Worm (Caenorhabditis elegans) whole organism, L1 larva: Measurements from ENCODE around the gene rnp-5.

Experiments
- C04F5.9 ChIP-seq: sonication (generic microtip); optimal IDR thresholded peaks from 2 replicates; lab custom pipeline; 2016; ENCODE audit warnings: missing genetic modification characterization, missing compliant biosample characterization
- C16A3.4 ChIP-seq: fragments of 150-350 bp; optimal IDR thresholded peaks from 2 replicates; lab custom pipeline; 2014; ENCODE audit warnings: missing biosample characterization, missing genetic modification characterization
- Y116A8C.19 ChIP-seq: sonication (generic microtip); optimal IDR thresholded peaks from 2 replicates; lab custom pipeline; 2016; ENCODE audit warnings: missing compliant biosample characterization, missing genetic modification characterization, borderline replicate concordance
- aha-1 ChIP-seq: fragments of 150-350 bp; optimal IDR thresholded peaks from 2 replicates; lab custom pipeline; 2014; ENCODE audit warnings: missing biosample characterization, missing genetic modification characterization
- blmp-1 ChIP-seq: fragments of 150-350 bp; optimal IDR thresholded peaks from 2 replicates; lab custom pipeline; 2014; ENCODE audit warnings: missing biosample characterization, missing genetic modification characterization
- ceh-63 ChIP-seq: fragments of 200-800 bp; sonication (Bioruptor generic); optimal IDR thresholded peaks from 2 replicates; lab custom pipeline; 2018; ENCODE audit warnings: mild to moderate bottlenecking, missing genetic modification characterization, missing compliant biosample characterization
- ceh-8 ChIP-seq: fragments of 200-800 bp; sonication (Bioruptor generic); optimal IDR thresholded peaks from 2 replicates; lab custom pipeline; 2018; ENCODE audit warnings: mild to moderate bottlenecking, missing genetic modification characterization, moderate library complexity, missing compliant biosample characterization
- ceh-82 ChIP-seq, 3 experiments: fragments of 150-350 bp in 1 of 3; sonication (generic microtip) in 2 of 3; optimal IDR thresholded peaks; 2 replicates each; lab custom pipeline; 2014 to 2017; ENCODE audit warnings: missing biosample characterization in 3 of 3, missing genetic modification characterization in 3 of 3
- ceh-88 ChIP-seq: fragments of 200-800 bp; sonication (Bioruptor generic); IDR thresholded peaks from 2 replicates; pipeline ENCODE4 v1.3.6; 2022; ENCODE audit warnings: missing genetic modification characterization, missing compliant biosample characterization
- ces-1 ChIP-seq: fragments of 150-350 bp; optimal IDR thresholded peaks from 2 replicates; lab custom pipeline; 2014; ENCODE audit warnings: missing biosample characterization, missing genetic modification reagents, missing genetic modification characterization
- dsc-1 ChIP-seq: sonication (generic microtip); optimal IDR thresholded peaks from 2 replicates; lab custom pipeline; 2016; ENCODE audit warnings: mild to moderate bottlenecking, missing genetic modification characterization, missing compliant biosample characterization
- efl-1 ChIP-seq, 4 experiments: fragments of 150-350 bp; optimal IDR thresholded peaks in 3 of 4; peaks in 1 of 4; 1 replicate in 1 of 4; 2 replicates in 3 of 4; lab custom pipeline; 2014; ENCODE audit warnings: missing biosample characterization in 2 of 4, missing genetic modification characterization in 2 of 4, missing genetic modification reagents in 2 of 4
- egl-13 ChIP-seq: sonication (generic microtip); optimal IDR thresholded peaks from 2 replicates; lab custom pipeline; 2016; ENCODE audit warnings: missing genotype, missing genetic modification reagents, missing genetic modification characterization, missing compliant biosample characterization
- fkh-8 ChIP-seq: sonication (generic microtip); optimal IDR thresholded peaks from 2 replicates; lab custom pipeline; 2016; ENCODE audit warnings: mild to moderate bottlenecking, missing genetic modification characterization, missing compliant biosample characterization
- hlh-4 ChIP-seq: sonication (generic microtip); optimal IDR thresholded peaks from 2 replicates; lab custom pipeline; 2016; ENCODE audit warnings: mild to moderate bottlenecking, missing genetic modification characterization, missing compliant biosample characterization
- irx-1 ChIP-seq: sonication (generic microtip); optimal IDR thresholded peaks from 2 replicates; lab custom pipeline; 2016; ENCODE audit warnings: missing genetic modification characterization, missing compliant biosample characterization
- isw-1 ChIP-seq: fragments of 200-800 bp; sonication (Bioruptor generic); IDR thresholded peaks from 2 replicates; pipeline ENCODE4 v1.3.6; 2022; ENCODE audit warnings: missing genetic modification characterization, missing compliant biosample characterization
- jun-1 ChIP-seq: fragments of 150-350 bp; optimal IDR thresholded peaks from 2 replicates; lab custom pipeline; 2014; ENCODE audit warnings: missing biosample characterization, missing genetic modification reagents, missing genetic modification characterization
- lin-35 ChIP-seq, 2 experiments: fragments of 150-350 bp; optimal IDR thresholded peaks; 2 replicates each; lab custom pipeline; 2014; ENCODE audit warnings: missing biosample characterization in 2 of 2, missing genetic modification characterization in 2 of 2, missing genetic modification reagents in 2 of 2
- mab-9 ChIP-seq: fragments of 200-800 bp; sonication (Bioruptor generic); IDR thresholded peaks from 2 replicates; pipeline ENCODE4 v1.3.6; 2022; ENCODE audit warnings: missing genetic modification reagents, missing genetic modification characterization, missing compliant biosample characterization
- mef-2 ChIP-seq: fragments of 150-350 bp; optimal IDR thresholded peaks from 2 replicates; lab custom pipeline; 2014; ENCODE audit warnings: missing biosample characterization, missing genetic modification characterization
- mep-1 ChIP-seq: fragments of 150-350 bp; optimal IDR thresholded peaks from 2 replicates; lab custom pipeline; 2014; ENCODE audit warnings: missing biosample characterization, missing genetic modification characterization
- nhr-19 ChIP-seq: fragments of 200-800 bp; sonication (Bioruptor generic); conservative IDR thresholded peaks from 2 replicates; pipeline ENCODE4 v1.3.6; 2022; ENCODE audit warnings: missing genetic modification characterization, missing compliant biosample characterization
- nhr-20 ChIP-seq: sonication (generic microtip); optimal IDR thresholded peaks from 2 replicates; lab custom pipeline; 2016; ENCODE audit warnings: mild to moderate bottlenecking, missing genetic modification characterization, missing compliant biosample characterization
- nhr-47 ChIP-seq: sonication (generic microtip); optimal IDR thresholded peaks from 2 replicates; lab custom pipeline; 2016; ENCODE audit warnings: mild to moderate bottlenecking, missing genetic modification characterization, moderate library complexity, missing compliant biosample characterization
- nhr-71 ChIP-seq: sonication (generic microtip); optimal IDR thresholded peaks from 2 replicates; lab custom pipeline; 2016; ENCODE audit warnings: mild to moderate bottlenecking, missing genetic modification characterization, moderate library complexity, missing compliant biosample characterization
- nhr-76 ChIP-seq: sonication (generic microtip); optimal IDR thresholded peaks from 2 replicates; lab custom pipeline; 2017; ENCODE audit warnings: missing biosample characterization, missing genetic modification characterization
- nhr-84 ChIP-seq: sonication (generic microtip); optimal IDR thresholded peaks from 2 replicates; lab custom pipeline; 2017; ENCODE audit warnings: missing biosample characterization, missing genetic modification characterization
- nhr-90 ChIP-seq: sonication (generic microtip); optimal IDR thresholded peaks from 2 replicates; lab custom pipeline; 2016; ENCODE audit warnings: mild to moderate bottlenecking, missing genetic modification characterization, missing compliant biosample characterization; ENCODE audit not compliant: poor library complexity
- pag-3 ChIP-seq: sonication (generic microtip); optimal IDR thresholded peaks from 2 replicates; lab custom pipeline; 2017; ENCODE audit warnings: missing genetic modification characterization, mild to moderate bottlenecking, missing compliant biosample characterization, antibody characterized with exemption, borderline replicate concordance; ENCODE audit not compliant: insufficient read depth
- pax-3 ChIP-seq: fragments of 200-800 bp; sonication (Bioruptor generic); optimal IDR thresholded peaks from 2 replicates; lab custom pipeline; 2018; ENCODE audit warnings: mild to moderate bottlenecking, missing genetic modification characterization, moderate library complexity, missing compliant biosample characterization
- skn-1 ChIP-seq: fragments of 150-350 bp; optimal IDR thresholded peaks from 2 replicates; lab custom pipeline; 2014; ENCODE audit warnings: missing biosample characterization, missing genetic modification characterization
- snpc-4 ChIP-seq: fragments of 150-350 bp; optimal IDR thresholded peaks from 2 replicates; lab custom pipeline; 2014; ENCODE audit warnings: missing biosample characterization, missing genetic modification characterization
- sox-4 ChIP-seq: sonication (generic microtip); optimal IDR thresholded peaks from 2 replicates; lab custom pipeline; 2016; ENCODE audit warnings: missing genetic modification characterization, missing compliant biosample characterization
- sup-37 ChIP-seq: fragments of 200-800 bp; sonication (Bioruptor generic); optimal IDR thresholded peaks from 2 replicates; lab custom pipeline; 2018; ENCODE audit warnings: mild to moderate bottlenecking, missing genetic modification characterization, missing compliant biosample characterization
- tbx-2 ChIP-seq: sonication (generic microtip); optimal IDR thresholded peaks from 2 replicates; lab custom pipeline; 2016; ENCODE audit warnings: missing genetic modification characterization, missing compliant biosample characterization
- tlp-1 ChIP-seq: fragments of 150-350 bp; optimal IDR thresholded peaks from 2 replicates; lab custom pipeline; 2014; ENCODE audit warnings: missing biosample characterization, missing genetic modification characterization
- unc-130 ChIP-seq: fragments of 150-350 bp; optimal IDR thresholded peaks from 2 replicates; lab custom pipeline; 2017; ENCODE audit warnings: missing biosample characterization, missing genetic modification characterization, inconsistent platforms
- vab-15 ChIP-seq: sonication (generic microtip); optimal IDR thresholded peaks from 2 replicates; lab custom pipeline; 2017; ENCODE audit warnings: missing genotype, mild to moderate bottlenecking, missing genetic modification characterization, missing compliant biosample characterization
- xbp-1 ChIP-seq: sonication (generic microtip); optimal IDR thresholded peaks from 2 replicates; lab custom pipeline; 2016; ENCODE audit warnings: missing genetic modification characterization, missing compliant biosample characterization
- zip-4 ChIP-seq: fragments of 200-800 bp; sonication (Bioruptor generic); optimal IDR thresholded peaks from 2 replicates; lab custom pipeline; 2018; ENCODE audit warnings: mild to moderate bottlenecking, missing genetic modification characterization, moderate library complexity, missing compliant biosample characterization
- ztf-11 ChIP-seq, 2 experiments: sonication (generic microtip); optimal IDR thresholded peaks; 2 replicates each; lab custom pipeline; 2016 to 2017; ENCODE audit warnings: missing genetic modification characterization in 2 of 2, missing biosample characterization in 1 of 2, missing compliant biosample characterization in 1 of 2

The rnp-5 gene

ce11 chrIII:873432-873831 lies 19.7 kb upstream of the rnp-5 start, which contains the start of gene clc-19:
clc-19 (minus strand) TSS chrIII:873566.
- TF ChIP-seq sup-37 (no peak), nhr-47 (tag; lab: Kevin White, UChicago) (no peak), nhr-84 (no peak), C04F5.9 (tag; lab: Kevin White, UChicago) (no peak), ceh-82 (tag; optimal IDR thresholded peaks at IDR 0.05; lab: Kevin White, UChicago) (no peak), ceh-63 (GFP tag; lab: Kevin White, UChicago) (no peak), ztf-11 (tag; optimal IDR thresholded peaks at IDR 0.05; lab: Kevin White, UChicago) (no peak), dsc-1 (tag; lab: Kevin White, UChicago) (no peak)

- TF ChIP-seq dsc-1 (tag; lab: Kevin White, UChicago), result peak; percentile 72
- no peak for TF ChIP-seq sup-37
- TF ChIP-seq egl-13 (tag; lab: Kevin White, UChicago), result no peak
- TF ChIP-seq fkh-8, result peak; percentile 23
- TF ChIP-seq sox-4, result peak; percentile 28
Observed at ce11 chrIII:872373-872772, 18.7 kb upstream of the rnp-5 start, which contains the start of the genes T24C4.3 and clc-20. T24C4.3 (minus strand) TSS chrIII:872473. clc-20 (plus strand) TSS chrIII:872583.

ce11 chrIII:870555-870954 lies 16.8 kb upstream of the rnp-5 start:
- TF ChIP-seq mep-1 (tag; lab: Kevin White, UChicago) (no peak), sup-37 (no peak), C16A3.4 (no peak), Y116A8C.19 (tag; lab: Kevin White, UChicago) (no peak), pag-3 (no peak), nhr-47 (tag; lab: Kevin White, UChicago) (no peak), unc-130 (tag; lab: Kevin White, UChicago) (no peak), isw-1 (GFP tag; lab: Robert Waterston, UW) (no peak), tbx-2 (tag; lab: Kevin White, UChicago) (no peak), jun-1 (tag; lab: Kevin White, UChicago) (no peak), ces-1 (GFP tag; lab: Kevin White, UChicago) (no peak), aha-1 (tag; lab: Kevin White, UChicago) (no peak), nhr-76 (tag; lab: Kevin White, UChicago) (no peak), irx-1 (tag; lab: Kevin White, UChicago) (no peak), nhr-71 (tag; lab: Kevin White, UChicago) (no peak), snpc-4 (tag; lab: Kevin White, UChicago) (no peak), nhr-19 (GFP tag; lab: Robert Waterston, UW) (no peak), xbp-1 (no peak)

ce11 chrIII:869869-870268 lies 16.2 kb upstream of the rnp-5 start, which contains the start of gene T24C4.2:
T24C4.2 (minus strand) TSS chrIII:869969.
- TF ChIP-seq efl-1 (optimal IDR thresholded peaks at IDR 0.05; lab: Kevin White, UChicago) (no peak), efl-1 (GFP tag; optimal IDR thresholded peaks at IDR 0.05 in 1 of 2; lab: Kevin White, UChicago) (peak in 1 of 2 experiments; percentile 73), nhr-20 (tag; lab: Kevin White, UChicago) (no peak), lin-35 (GFP tag; optimal IDR thresholded peaks at IDR 0.05; lab: Kevin White, UChicago) (no peak)
- TF ChIP-seq, all 84 proteins: peak for 1

- TF ChIP-seq ztf-11 (tag; optimal IDR thresholded peaks at IDR 0.05; lab: Kevin White, UChicago) (peak in 1 of 2 experiments; percentile 45), Y116A8C.19 (tag; lab: Kevin White, UChicago) (no peak)
Observed at ce11 chrIII:868866-869265, 15.2 kb upstream of the rnp-5 start.

- TF ChIP-seq vab-15 (tag; lab: Kevin White, UChicago), result no peak
- peak; percentile 41 for TF ChIP-seq skn-1 (tag; lab: Kevin White, UChicago)
- no peak for TF ChIP-seq mef-2 (tag; lab: Kevin White, UChicago)
- TF ChIP-seq mab-9 (GFP tag; lab: Robert Waterston, UW), result no peak
- peak; percentile 66 for TF ChIP-seq blmp-1 (tag; lab: Kevin White, UChicago)
- peak; percentile 11 for TF ChIP-seq nhr-71 (tag; lab: Kevin White, UChicago)
- no peak for TF ChIP-seq hlh-4 (tag; lab: Kevin White, UChicago)
- no peak for TF ChIP-seq snpc-4 (tag; lab: Kevin White, UChicago)
- TF ChIP-seq ceh-8, result no peak
- no peak for TF ChIP-seq efl-1 (optimal IDR thresholded peaks at IDR 0.05; lab: Kevin White, UChicago)
- peak; percentile 16 to 84 for TF ChIP-seq efl-1 (GFP tag; optimal IDR thresholded peaks at IDR 0.05 in 1 of 2; lab: Kevin White, UChicago)
- no peak for TF ChIP-seq ceh-88
- no peak for TF ChIP-seq nhr-90 (tag; lab: Kevin White, UChicago)
- no peak for TF ChIP-seq zip-4
- no peak for TF ChIP-seq tlp-1 (tag; lab: Kevin White, UChicago)
- TF ChIP-seq pax-3 (tag; lab: Kevin White, UChicago), result no peak
Observed at ce11 chrIII:861819-862356, 8.2 kb upstream of the rnp-5 start, which contains the start of gene arx-4. arx-4 (plus strand) TSS chrIII:862306.
